Worm (Caenorhabditis elegans) whole organism, L3 larva: ENCODE measurements around the gene cyp-44A1.

Experiments used
- R02D3.7 ChIP-seq: fragments of 150-350 bp; optimal IDR thresholded peaks from 2 replicates; lab custom pipeline; 2014; ENCODE audit warnings: missing biosample characterization, missing genetic modification characterization
- ZK546.5 ChIP-seq: sonication (generic microtip); optimal IDR thresholded peaks from 2 replicates; lab custom pipeline; 2017; ENCODE audit warnings: missing biosample characterization, missing genetic modification characterization
- aly-2 ChIP-seq: fragments of 150-350 bp; optimal IDR thresholded peaks from 2 replicates; lab custom pipeline; 2014; ENCODE audit warnings: missing biosample characterization, missing genetic modification characterization
- ama-1 ChIP-seq: fragments of 150-350 bp; optimal IDR thresholded peaks from 2 replicates; lab custom pipeline; 2018
- ceh-82 ChIP-seq: fragments of 150-350 bp; optimal IDR thresholded peaks from 2 replicates; lab custom pipeline; 2014; ENCODE audit warnings: missing biosample characterization, missing genetic modification characterization
- daf-12 ChIP-seq: fragments of 150-350 bp; optimal IDR thresholded peaks from 2 replicates; lab custom pipeline; 2014; ENCODE audit warnings: missing biosample characterization, missing genetic modification reagents, missing genetic modification characterization
- egl-27 ChIP-seq: sonication (generic microtip); optimal IDR thresholded peaks from 4 replicates; lab custom pipeline; 2017; ENCODE audit warnings: missing biosample characterization, missing genetic modification reagents, missing genetic modification characterization
- elt-1 ChIP-seq: fragments of 150-350 bp; optimal IDR thresholded peaks from 2 replicates; lab custom pipeline; 2014; ENCODE audit warnings: missing biosample characterization, missing genetic modification characterization
- elt-2 ChIP-seq: sonication (generic microtip); optimal IDR thresholded peaks from 2 replicates; lab custom pipeline; 2016; ENCODE audit warnings: missing genetic modification reagents, mild to moderate bottlenecking, missing genetic modification characterization, missing compliant biosample characterization
- elt-3 ChIP-seq, 3 experiments: fragments of 150-350 bp in 1 of 3; sonication (generic microtip) in 2 of 3; optimal IDR thresholded peaks; 2 replicates in 2 of 3; 4 replicates in 1 of 3; lab custom pipeline; 2014 to 2017; ENCODE audit warnings: missing biosample characterization in 3 of 3, missing genetic modification characterization in 3 of 3
- fkh-10 ChIP-seq: sonication (generic microtip); optimal IDR thresholded peaks from 2 replicates; lab custom pipeline; 2017; ENCODE audit warnings: missing biosample characterization, missing genetic modification reagents, missing genetic modification characterization
- hmg-11 ChIP-seq: sonication (generic microtip); optimal IDR thresholded peaks from 2 replicates; lab custom pipeline; 2016; ENCODE audit warnings: missing genetic modification characterization, missing compliant biosample characterization
- lin-15B ChIP-seq: fragments of 150-350 bp; optimal IDR thresholded peaks from 2 replicates; lab custom pipeline; 2014; ENCODE audit warnings: missing biosample characterization, missing genetic modification characterization
- lsy-12 ChIP-seq: sonication (generic microtip); optimal IDR thresholded peaks from 2 replicates; lab custom pipeline; 2016; ENCODE audit warnings: mild to moderate bottlenecking, missing genetic modification characterization, missing compliant biosample characterization
- mdl-1 ChIP-seq: fragments of 150-350 bp; optimal IDR thresholded peaks from 2 replicates; lab custom pipeline; 2014; ENCODE audit warnings: missing biosample characterization, missing genetic modification characterization
- nfya-1 ChIP-seq: sonication (generic microtip); optimal IDR thresholded peaks from 2 replicates; lab custom pipeline; 2017; ENCODE audit warnings: missing genetic modification characterization, mild to moderate bottlenecking, missing compliant biosample characterization, antibody characterized with exemption, moderate library complexity; ENCODE audit not compliant: insufficient read depth
- nhr-237 ChIP-seq: fragments of 150-350 bp; optimal IDR thresholded peaks from 2 replicates; lab custom pipeline; 2014; ENCODE audit warnings: missing biosample characterization, missing genetic modification characterization
- nhr-25 ChIP-seq: sonication (generic microtip); optimal IDR thresholded peaks from 2 replicates; lab custom pipeline; 2017; ENCODE audit warnings: missing biosample characterization, missing genetic modification characterization
- nhr-43 ChIP-seq: sonication (generic microtip); optimal IDR thresholded peaks from 2 replicates; lab custom pipeline; 2016; ENCODE audit warnings: mild to moderate bottlenecking, missing genetic modification characterization, missing compliant biosample characterization; ENCODE audit not compliant: poor library complexity, severe bottlenecking
- nhr-67 ChIP-seq: fragments of 150-350 bp; optimal IDR thresholded peaks from 2 replicates; lab custom pipeline; 2014; ENCODE audit warnings: missing biosample characterization, missing genetic modification characterization
- nhr-76 ChIP-seq: fragments of 150-350 bp; sonication (generic microtip); optimal IDR thresholded peaks from 5 replicates; lab custom pipeline; 2014; ENCODE audit warnings: missing biosample characterization, missing genetic modification characterization
- nhr-77 ChIP-seq: fragments of 150-350 bp; optimal IDR thresholded peaks from 2 replicates; lab custom pipeline; 2014; ENCODE audit warnings: missing biosample characterization, missing genetic modification characterization
- pha-4 ChIP-seq: fragments of 150-350 bp; optimal IDR thresholded peaks from 2 replicates; lab custom pipeline; 2014; ENCODE audit warnings: missing biosample characterization, missing genetic modification reagents, missing genetic modification characterization
- pqm-1 ChIP-seq: fragments of 150-350 bp; optimal IDR thresholded peaks from 2 replicates; lab custom pipeline; 2017; ENCODE audit warnings: missing biosample characterization, missing genetic modification characterization, inconsistent platforms
- zag-1 ChIP-seq: fragments of 150-350 bp; optimal IDR thresholded peaks from 2 replicates; lab custom pipeline; 2014; ENCODE audit warnings: missing biosample characterization, missing genetic modification characterization
- ztf-11 ChIP-seq: fragments of 150-350 bp; optimal IDR thresholded peaks from 2 replicates; lab custom pipeline; 2014; ENCODE audit warnings: missing biosample characterization, missing genetic modification characterization
- ztf-4 ChIP-seq: fragments of 150-350 bp; optimal IDR thresholded peaks from 2 replicates; lab custom pipeline; 2014; ENCODE audit warnings: missing biosample characterization, missing genetic modification characterization

The cyp-44A1 gene

DNA sequence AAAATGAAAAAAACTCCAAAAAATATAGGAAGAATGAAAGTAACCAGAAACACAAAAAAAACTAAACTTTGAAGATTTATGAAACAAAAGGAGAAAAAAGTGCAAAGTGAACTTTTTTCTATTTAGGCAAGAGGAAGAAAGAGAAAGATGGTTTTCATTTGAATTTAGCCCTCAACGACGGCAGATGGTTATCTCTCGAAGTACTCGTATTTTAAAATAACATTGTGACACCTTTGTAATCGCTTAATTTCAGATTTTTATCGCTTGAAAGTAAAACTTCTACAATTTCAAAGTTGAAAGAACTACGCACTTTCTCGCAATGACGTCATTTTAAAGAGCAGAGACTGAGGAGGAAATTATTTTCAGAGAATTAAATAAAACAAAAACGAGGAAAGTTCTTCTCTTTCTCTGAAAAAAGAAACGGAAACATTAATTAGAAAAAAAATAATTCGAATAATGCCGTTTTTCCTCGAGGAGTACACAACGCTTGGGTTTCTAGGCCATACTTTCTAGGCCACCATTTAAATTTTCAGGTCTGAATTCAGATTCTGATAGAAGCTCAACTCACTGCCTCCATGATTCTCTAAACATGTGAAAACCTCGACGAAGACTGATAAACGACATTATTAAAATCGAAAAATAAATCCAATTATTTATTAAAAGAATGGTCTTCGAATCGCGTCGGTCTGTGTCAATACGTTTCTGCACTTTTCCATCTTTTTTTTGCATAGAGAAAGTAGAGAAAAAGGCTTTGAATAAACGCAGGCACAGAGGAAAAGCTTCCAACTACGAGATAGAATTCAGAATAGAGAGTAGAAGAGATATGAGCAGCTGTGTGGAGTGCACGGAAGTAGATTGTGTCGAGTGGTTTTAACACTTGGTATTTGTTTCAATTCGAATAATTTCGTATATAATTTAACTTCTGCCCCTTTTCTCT is 7.8 kb downstream of the cyp-44A1 start:
- TF ChIP-seq elt-1 (tag; lab: Kevin White, UChicago) (peak; percentile 63), pha-4 (tag; lab: Kevin White, UChicago) (peak; percentile 38), lin-15B (tag; lab: Kevin White, UChicago) (peak; percentile 2), ceh-82 (tag; lab: Kevin White, UChicago) (no peak), fkh-10 (GFP tag; lab: Kevin White, UChicago) (no peak), nfya-1 (peak; percentile 64), nhr-25 (tag; lab: Kevin White, UChicago) (peak; percentile 39), egl-27 (tag; lab: Kevin White, UChicago) (no peak)

DNA sequence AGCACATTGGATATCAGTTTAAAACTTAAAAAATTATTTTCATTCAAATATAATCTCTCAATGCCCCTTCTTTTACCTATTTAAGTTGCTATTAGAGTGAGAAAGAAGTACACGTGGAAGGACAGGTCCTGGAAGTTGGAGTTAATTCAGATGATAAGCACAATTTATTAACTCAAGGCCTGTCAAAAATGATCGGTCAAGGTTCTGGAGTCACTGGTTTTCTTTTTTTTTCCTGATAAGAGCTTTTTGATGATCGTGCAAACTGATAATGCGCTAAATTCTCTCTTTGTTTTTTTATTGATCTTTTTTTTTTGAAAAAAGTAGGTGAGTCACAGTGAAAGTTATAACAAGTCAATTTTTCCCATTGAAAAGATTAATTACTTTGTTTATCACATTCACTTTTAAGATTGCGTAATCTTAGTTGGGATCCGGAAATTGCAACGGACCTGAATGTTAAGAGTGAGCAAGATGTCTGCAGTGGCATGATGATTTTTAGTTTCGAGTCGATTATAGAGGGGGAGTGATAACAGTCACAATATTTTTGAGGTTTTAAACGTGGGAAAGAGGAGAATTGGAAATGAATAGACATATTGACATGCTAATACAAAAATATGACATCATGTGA is 8.7 kb downstream of the cyp-44A1 start:
- TF ChIP-seq elt-3 (tag; optimal IDR thresholded peaks at IDR 0.05; lab: Kevin White, UChicago) (no peak), nhr-77 (tag; lab: Kevin White, UChicago) (no peak), pqm-1 (tag; lab: Kevin White, UChicago) (peak; percentile 68), nhr-67 (tag; lab: Kevin White, UChicago) (no peak), mdl-1 (tag; lab: Kevin White, UChicago) (no peak), nhr-237 (tag; lab: Kevin White, UChicago) (no peak), elt-2 (tag; lab: Kevin White, UChicago) (peak; percentile 100), daf-12 (tag; lab: Kevin White, UChicago) (no peak)
- TF ChIP-seq, all 47 proteins: peak for 2

DNA sequence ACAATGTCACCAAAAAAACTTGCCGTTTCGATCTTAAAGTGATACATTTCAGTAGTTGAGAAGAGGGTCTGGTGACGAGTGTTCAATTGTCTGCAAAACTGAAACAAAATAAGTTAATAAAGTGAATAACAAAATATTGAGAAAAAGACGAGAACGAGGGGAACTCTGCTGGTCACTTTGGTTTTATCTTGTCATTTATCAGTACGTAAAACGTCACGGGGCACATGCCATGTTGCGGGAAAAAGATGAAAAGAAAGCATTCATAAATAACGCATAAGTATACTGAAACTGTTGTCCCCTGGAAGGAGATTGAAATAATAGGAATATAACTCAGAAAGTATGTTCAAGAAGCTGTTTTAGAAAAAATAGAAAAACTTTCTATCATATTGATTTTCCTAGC is 11.0 kb downstream of the cyp-44A1 start, which contains the start of gene sahd-1:
Gene sahd-1 (minus strand): TSS at position 100 of the 400 bp plus-strand sequence.
- TF ChIP-seq lsy-12 (tag; lab: Kevin White, UChicago) (no peak), aly-2 (tag; lab: Kevin White, UChicago) (no peak), pqm-1 (tag; lab: Kevin White, UChicago) (peak; percentile 38), elt-2 (tag; lab: Kevin White, UChicago) (peak; percentile 64)

DNA sequence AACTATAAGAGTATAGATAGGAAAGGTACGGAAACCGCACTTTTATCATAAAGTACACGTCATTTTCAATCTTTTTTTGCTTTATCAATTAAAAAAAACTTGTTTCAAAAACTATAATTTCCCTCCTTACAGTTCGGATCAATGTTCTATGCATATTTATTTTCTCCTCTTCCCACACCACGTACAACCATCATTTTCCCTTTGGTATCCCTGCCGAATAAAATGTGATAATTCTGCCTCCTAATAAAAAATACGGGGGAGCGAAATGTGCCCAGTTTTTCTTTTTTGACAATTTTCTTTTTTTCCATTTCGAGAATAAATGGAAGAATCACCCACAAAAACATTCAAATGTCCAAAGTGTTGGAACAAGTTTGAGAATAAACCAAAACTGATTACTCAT is 11.7 kb downstream of the cyp-44A1 start, which contains the start of gene ZK177.3:
Gene ZK177.3 (plus strand): TSS at position 301 of the 400 bp plus-strand sequence.
- no peak for TF ChIP-seq fkh-10 (GFP tag; lab: Kevin White, UChicago)
- TF ChIP-seq nhr-77 (tag; lab: Kevin White, UChicago), result no peak
- TF ChIP-seq elt-2 (tag; lab: Kevin White, UChicago), result peak; percentile 65

DNA sequence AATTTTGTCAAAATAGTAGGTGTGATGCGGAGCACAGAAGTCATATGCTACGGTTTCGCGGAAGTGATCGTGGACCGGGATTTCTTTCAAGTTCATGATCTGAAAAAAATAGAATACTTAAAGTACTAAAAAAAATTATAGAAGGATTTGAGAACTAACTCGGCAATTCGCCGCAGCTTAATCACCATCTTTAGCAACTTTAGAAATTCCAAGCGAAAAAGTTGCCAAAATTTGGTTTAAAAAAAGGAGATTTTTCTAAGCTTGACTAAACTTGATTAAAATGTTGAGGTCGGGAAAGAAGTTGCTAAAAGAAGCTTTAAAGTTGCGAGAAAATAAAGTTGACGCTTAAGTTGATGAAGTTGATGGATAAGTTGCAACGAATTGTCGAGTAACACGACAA is 13.8 kb downstream of the cyp-44A1 start, which contains the start of gene ZK177.9:
Gene ZK177.9 (minus strand): TSS at position 101 of the 400 bp plus-strand sequence.
- TF ChIP-seq ZK546.5, result no peak
- TF ChIP-seq elt-1 (tag; lab: Kevin White, UChicago), result no peak
- TF ChIP-seq zag-1 (tag; lab: Kevin White, UChicago), result no peak
- TF ChIP-seq, all 47 proteins: peak for 0

DNA sequence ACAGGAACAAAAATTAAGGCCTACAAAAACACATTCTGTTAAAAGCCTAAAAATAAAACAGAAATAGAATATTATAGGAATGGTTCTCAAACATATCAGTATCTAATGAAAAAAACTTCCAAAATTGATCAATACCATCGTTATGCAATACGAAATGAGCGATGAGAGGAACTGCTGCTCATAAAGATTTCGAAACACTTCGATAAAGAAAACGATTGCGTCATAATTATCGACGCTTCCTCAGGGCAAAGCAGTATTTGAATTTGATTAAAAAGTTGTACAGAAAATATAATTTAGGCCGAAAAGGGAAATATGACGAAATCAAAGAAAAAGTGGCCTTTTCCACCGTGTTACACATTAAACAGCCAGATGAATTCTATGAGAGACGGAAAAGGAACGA is 14.2 kb downstream of the cyp-44A1 start:
- TF ChIP-seq egl-27 (tag; lab: Kevin White, UChicago) (no peak), nhr-237 (tag; lab: Kevin White, UChicago) (no peak), R02D3.7 (tag; lab: Kevin White, UChicago) (no peak), nhr-25 (tag; lab: Kevin White, UChicago) (no peak)

DNA sequence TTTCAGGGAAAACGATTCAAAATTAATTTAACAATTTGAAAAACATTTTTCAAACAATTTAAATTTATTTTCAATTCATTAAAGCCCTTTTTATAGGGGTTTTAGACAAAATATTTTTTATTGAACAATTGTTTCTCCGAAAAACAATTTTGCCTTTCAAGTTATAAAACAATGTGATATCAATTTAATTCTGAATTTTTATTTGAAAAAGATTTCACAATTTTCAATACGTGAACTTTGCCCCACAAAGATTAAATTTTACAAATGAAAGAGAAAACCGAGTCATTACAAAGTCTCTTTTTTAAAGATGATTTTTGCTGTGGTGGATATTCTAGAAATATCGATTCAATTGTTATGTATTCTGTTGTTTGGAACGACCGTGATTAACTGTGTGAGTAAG is 15.1 kb downstream of the cyp-44A1 start, which contains the start of gene ZK177.2:
Gene ZK177.2 (plus strand): TSS at position 301 of the 400 bp plus-strand sequence.
- no peak for TF ChIP-seq fkh-10 (GFP tag; lab: Kevin White, UChicago)
- no peak for TF ChIP-seq nhr-25 (tag; lab: Kevin White, UChicago)
- no peak for TF ChIP-seq nhr-43 (tag; lab: Kevin White, UChicago)
- no peak for TF ChIP-seq mdl-1 (tag; lab: Kevin White, UChicago)
- no peak for TF ChIP-seq nhr-76 (tag; lab: Kevin White, UChicago)
- TF ChIP-seq elt-3 (tag; optimal IDR thresholded peaks at IDR 0.05; lab: Kevin White, UChicago), result no peak
- TF ChIP-seq hmg-11 (tag; lab: Kevin White, UChicago), result no peak
- no peak for TF ChIP-seq ama-1 (lab: Kevin White, UChicago)
- TF ChIP-seq lsy-12 (tag; lab: Kevin White, UChicago), result no peak
- no peak for TF ChIP-seq ztf-11 (tag; lab: Kevin White, UChicago)
- no peak for TF ChIP-seq ztf-4 (tag; lab: Kevin White, UChicago)
